Worm (Caenorhabditis elegans) whole organism, L4 larva: ENCODE measurements around the gene str-204.

Experiments used
- F10B5.3 ChIP-seq: sonication (generic microtip); optimal IDR thresholded peaks from 2 replicates; lab custom pipeline; 2016; ENCODE audit warnings: mild to moderate bottlenecking, missing genetic modification characterization, missing compliant biosample characterization
- F44E2.7 ChIP-seq: fragments of 200-800 bp; sonication (Bioruptor generic); IDR thresholded peaks from 2 replicates; pipeline ENCODE4 v2.1.2; 2022; ENCODE audit warnings: missing genetic modification characterization, missing compliant biosample characterization
- Y48G9A.11 ChIP-seq: fragments of 200-800 bp; sonication (Bioruptor generic); IDR thresholded peaks from 2 replicates; pipeline ENCODE4 v1.3.6; 2022; ENCODE audit warnings: missing genetic modification reagents, missing genetic modification characterization, missing compliant biosample characterization
- Y5F2A.4 ChIP-seq: fragments of 200-800 bp; sonication (Bioruptor generic); optimal IDR thresholded peaks from 2 replicates; lab custom pipeline; 2018; ENCODE audit warnings: mild to moderate bottlenecking, missing genetic modification characterization, missing compliant biosample characterization
- Y75B8A.6 ChIP-seq: fragments of 200-800 bp; sonication (Bioruptor generic); IDR thresholded peaks from 2 replicates; pipeline ENCODE4 v1.3.6; 2022; ENCODE audit warnings: missing genetic modification reagents, missing genetic modification characterization, missing compliant biosample characterization
- ZK546.5 ChIP-seq, 2 experiments: sonication (generic microtip); optimal IDR thresholded peaks; 2 replicates each; lab custom pipeline; 2017; ENCODE audit warnings: missing biosample characterization in 2 of 2, missing genetic modification characterization in 2 of 2
- aha-1 ChIP-seq: fragments of 150-350 bp; peaks from one replicate; lab custom pipeline; 2014; ENCODE audit warnings: missing biosample characterization, missing genetic modification characterization
- ama-1 ChIP-seq: fragments of 150-350 bp; optimal IDR thresholded peaks from 2 replicates; lab custom pipeline; 2014; ENCODE audit warnings: inconsistent platforms, mixed read lengths
- attf-4 ChIP-seq: sonication (generic microtip); optimal IDR thresholded peaks from 3 replicates; lab custom pipeline; 2017; ENCODE audit warnings: missing biosample characterization, missing genetic modification characterization
- ceh-32 ChIP-seq: sonication (generic microtip); optimal IDR thresholded peaks from 2 replicates; lab custom pipeline; 2016; ENCODE audit warnings: mild to moderate bottlenecking, missing genetic modification characterization, missing compliant biosample characterization; ENCODE audit not compliant: poor library complexity
- ceh-44 ChIP-seq: fragments of 200-800 bp; sonication (Bioruptor generic); IDR thresholded peaks from 2 replicates; pipeline ENCODE4 v1.3.6; 2022; ENCODE audit warnings: missing genetic modification reagents, missing genetic modification characterization, missing compliant biosample characterization
- ceh-82 ChIP-seq: sonication (generic microtip); optimal IDR thresholded peaks from 2 replicates; lab custom pipeline; 2017; ENCODE audit warnings: missing biosample characterization, missing genetic modification characterization
- daf-19 ChIP-seq: fragments of 200-800 bp; sonication (Bioruptor generic); conservative IDR thresholded peaks from 2 replicates; pipeline ENCODE4 v1.3.6; 2022; ENCODE audit warnings: missing genetic modification characterization, missing compliant biosample characterization
- duxl-1 ChIP-seq: sonication (generic microtip); optimal IDR thresholded peaks from 2 replicates; lab custom pipeline; 2016; ENCODE audit warnings: mild to moderate bottlenecking, missing genetic modification characterization, moderate library complexity, missing compliant biosample characterization; ENCODE audit not compliant: poor library complexity
- dve-1 ChIP-seq: sonication (generic microtip); optimal IDR thresholded peaks from 2 replicates; lab custom pipeline; 2017; ENCODE audit warnings: antibody characterized with exemption, mild to moderate bottlenecking, missing genetic modification characterization, missing compliant biosample characterization; ENCODE audit not compliant: insufficient read depth
- egl-43 ChIP-seq: fragments of 200-800 bp; sonication (Bioruptor generic); IDR thresholded peaks from 2 replicates; pipeline ENCODE4 v1.3.6; 2022; ENCODE audit warnings: missing genetic modification reagents, missing genetic modification characterization, missing compliant biosample characterization
- fos-1 ChIP-seq: fragments of 150-350 bp; optimal IDR thresholded peaks from 2 replicates; lab custom pipeline; 2014; ENCODE audit warnings: missing biosample characterization, missing genetic modification characterization
- hmg-1.1 ChIP-seq: fragments of 200-800 bp; sonication (Bioruptor generic); IDR thresholded peaks from 2 replicates; pipeline ENCODE4 v1.3.6; 2022; ENCODE audit warnings: missing genetic modification reagents, missing genetic modification characterization, missing compliant biosample characterization
- jun-1 ChIP-seq: fragments of 150-350 bp; optimal IDR thresholded peaks from 2 replicates; lab custom pipeline; 2014; ENCODE audit warnings: missing biosample characterization, missing genetic modification reagents, missing genetic modification characterization
- lin-29 ChIP-seq: fragments of 200-800 bp; sonication (Bioruptor generic); IDR thresholded peaks from 2 replicates; pipeline ENCODE4 v1.3.6; 2022; ENCODE audit warnings: missing genetic modification reagents, missing genetic modification characterization, missing compliant biosample characterization
- lin-38 ChIP-seq: fragments of 200-800 bp; sonication (Bioruptor generic); IDR thresholded peaks from 2 replicates; pipeline ENCODE4 v1.3.6; 2022; ENCODE audit warnings: missing genetic modification reagents, missing genetic modification characterization, missing compliant biosample characterization
- madf-5 ChIP-seq, 2 experiments: fragments of 200-800 bp; sonication (Bioruptor generic); IDR thresholded peaks; 2 replicates each; pipeline ENCODE4 v1.3.6; 2022; ENCODE audit warnings: missing compliant biosample characterization in 2 of 2, missing genetic modification characterization in 2 of 2
- mdt-29 ChIP-seq: fragments of 200-800 bp; sonication (Bioruptor generic); IDR thresholded peaks from 2 replicates; pipeline ENCODE4 v1.3.6; 2022; ENCODE audit warnings: missing genetic modification reagents, missing genetic modification characterization, missing compliant biosample characterization
- mes-2 ChIP-seq: sonication (generic microtip); optimal IDR thresholded peaks from 2 replicates; lab custom pipeline; 2016; ENCODE audit warnings: missing genotype, mild to moderate bottlenecking, missing genetic modification characterization, missing compliant biosample characterization; ENCODE audit not compliant: poor library complexity, severe bottlenecking
- mxl-2 ChIP-seq: fragments of 200-800 bp; sonication (Bioruptor generic); conservative IDR thresholded peaks from 2 replicates; pipeline ENCODE4 v1.3.6; 2022; ENCODE audit warnings: missing genetic modification reagents, missing genetic modification characterization, missing compliant biosample characterization
- nhr-10 ChIP-seq: fragments of 150-350 bp; optimal IDR thresholded peaks from 2 replicates; lab custom pipeline; 2014; ENCODE audit warnings: missing biosample characterization, missing genetic modification characterization
- nhr-111 ChIP-seq: fragments of 200-800 bp; sonication (Bioruptor generic); optimal IDR thresholded peaks from 2 replicates; lab custom pipeline; 2018; ENCODE audit warnings: mild to moderate bottlenecking, missing genetic modification characterization, missing compliant biosample characterization
- nhr-48 ChIP-seq: sonication (generic microtip); optimal IDR thresholded peaks from 2 replicates; lab custom pipeline; 2016; ENCODE audit warnings: mild to moderate bottlenecking, missing genetic modification characterization, missing compliant biosample characterization
- nhr-6 ChIP-seq: fragments of 150-350 bp; optimal IDR thresholded peaks from 2 replicates; lab custom pipeline; 2014; ENCODE audit warnings: missing biosample characterization, missing genetic modification characterization
- nhr-76 ChIP-seq: fragments of 150-350 bp; optimal IDR thresholded peaks from 2 replicates; lab custom pipeline; 2014; ENCODE audit warnings: missing biosample characterization, missing genetic modification characterization
- php-3 ChIP-seq: fragments of 200-800 bp; sonication (Bioruptor generic); IDR thresholded peaks from 2 replicates; pipeline ENCODE4 v1.3.6; 2022; ENCODE audit warnings: missing genetic modification reagents, missing genetic modification characterization, missing compliant biosample characterization
- set-16 ChIP-seq: fragments of 200-800 bp; sonication (Bioruptor generic); IDR thresholded peaks from 2 replicates; pipeline ENCODE4 v1.3.6; 2022; ENCODE audit warnings: missing genetic modification reagents, missing genetic modification characterization, missing compliant biosample characterization
- snpc-4 ChIP-seq: fragments of 150-350 bp; optimal IDR thresholded peaks from 2 replicates; lab custom pipeline; 2014; ENCODE audit warnings: missing biosample characterization, missing genetic modification characterization
- spr-3 ChIP-seq: fragments of 200-800 bp; sonication (Bioruptor generic); optimal IDR thresholded peaks from 2 replicates; lab custom pipeline; 2018; ENCODE audit warnings: mild to moderate bottlenecking, missing genetic modification characterization, missing compliant biosample characterization
- tra-1 ChIP-seq: fragments of 200-800 bp; sonication (Bioruptor generic); IDR thresholded peaks from 2 replicates; pipeline ENCODE4 v1.3.6; 2022; ENCODE audit warnings: missing genetic modification reagents, missing genetic modification characterization, missing compliant biosample characterization
- unc-130 ChIP-seq: sonication (generic microtip); optimal IDR thresholded peaks from 2 replicates; lab custom pipeline; 2016; ENCODE audit warnings: missing genetic modification reagents, missing genetic modification characterization, missing compliant biosample characterization
- unc-62 ChIP-seq, 3 experiments: fragments of 150-350 bp in 1 of 3; sonication (generic microtip); optimal IDR thresholded peaks in 2 of 3; peaks in 1 of 3; 1 replicate in 1 of 3; 2 replicates in 2 of 3; lab custom pipeline; 2014 to 2017; ENCODE audit warnings: missing biosample characterization in 3 of 3, missing genetic modification characterization in 3 of 3, missing genetic modification reagents in 3 of 3, missing genotype in 1 of 3
- vab-7 ChIP-seq: fragments of 200-800 bp; sonication (Bioruptor generic); IDR thresholded peaks from 2 replicates; pipeline ENCODE4 v1.3.6; 2022; ENCODE audit warnings: missing genetic modification reagents, missing genetic modification characterization, missing compliant biosample characterization
- zag-1 ChIP-seq: fragments of 150-350 bp; optimal IDR thresholded peaks from 2 replicates; lab custom pipeline; 2014; ENCODE audit warnings: missing biosample characterization, missing genetic modification characterization
- zfp-3 ChIP-seq: fragments of 200-800 bp; sonication (Bioruptor generic); conservative IDR thresholded peaks from 2 replicates; pipeline ENCODE4 v1.3.6; 2022; ENCODE audit warnings: missing genetic modification reagents, missing genetic modification characterization, missing compliant biosample characterization
- zip-2 ChIP-seq: fragments of 150-350 bp; optimal IDR thresholded peaks from 2 replicates; lab custom pipeline; 2014; ENCODE audit warnings: missing biosample characterization, missing genetic modification characterization

Gene str-204

ce11 chrV:7120168-7120567 lies 39.3 kb upstream of the str-204 start, which contains the start of gene srx-34:
TSS of gene srx-34 (minus strand) at chrV:7120268.
- TF ChIP-seq ceh-32 (tag; lab: Kevin White, UChicago) (no peak), zag-1 (tag; lab: Kevin White, UChicago) (no peak), fos-1 (tag; lab: Kevin White, UChicago) (no peak), mxl-2 (GFP tag; lab: Robert Waterston, UW) (no peak)

ce11 chrV:7123188-7123708 lies 36.2 kb upstream of the str-204 start, which contains the start of gene lmd-5:
TSS of gene lmd-5 (plus strand) at chrV:7123658.
- TF ChIP-seq ama-1 (no peak), Y75B8A.6 (GFP tag; lab: Robert Waterston, UW) (no peak), unc-130 (GFP tag; lab: Kevin White, UChicago) (no peak), zip-2 (tag; lab: Kevin White, UChicago) (no peak), F44E2.7 (GFP tag; lab: Robert Waterston, UW) (no peak), spr-3 (no peak), madf-5 (GFP tag; IDR thresholded peaks at IDR 0.05; lab: Robert Waterston, UW) (no peak), aha-1 (tag; lab: Kevin White, UChicago) (peak; percentile 91), unc-62 (GFP tag; optimal IDR thresholded peaks at IDR 0.05 in 1 of 2; lab: Kevin White, UChicago) (peak in 1 of 2 experiments; percentile 67), unc-62 (tag; optimal IDR thresholded peaks at IDR 0.05; lab: Kevin White, UChicago) (no peak), Y5F2A.4 (no peak), php-3 (GFP tag; lab: Robert Waterston, UW) (no peak), vab-7 (GFP tag; lab: Robert Waterston, UW) (no peak), nhr-48 (tag; lab: Kevin White, UChicago) (no peak)

- no peak for TF ChIP-seq daf-19 (GFP tag; lab: Robert Waterston, UW)
- TF ChIP-seq unc-62 (GFP tag; optimal IDR thresholded peaks at IDR 0.05 in 1 of 2; lab: Kevin White, UChicago): peak in 1 of 2 experiments; percentile 96
- no peak for TF ChIP-seq unc-62 (tag; optimal IDR thresholded peaks at IDR 0.05; lab: Kevin White, UChicago)
Measured at ce11 chrV:7123979-7124378, 35.5 kb upstream of the str-204 start.

- TF ChIP-seq nhr-76 (tag; lab: Kevin White, UChicago) (no peak), mes-2 (no peak), set-16 (GFP tag; lab: Robert Waterston, UW) (no peak), lin-29 (GFP tag; lab: Robert Waterston, UW) (no peak), nhr-10 (tag; lab: Kevin White, UChicago) (no peak), Y48G9A.11 (GFP tag; lab: Robert Waterston, UW) (no peak), tra-1 (GFP tag; lab: Robert Waterston, UW) (no peak), zfp-3 (GFP tag; lab: Robert Waterston, UW) (no peak), jun-1 (tag; lab: Kevin White, UChicago) (no peak)
Measured at ce11 chrV:7129460-7129859, 30.0 kb upstream of the str-204 start, which contains the start of gene T01C4.8. TSS of gene T01C4.8 (minus strand) at chrV:7129560.

ce11 chrV:7130974-7131373 lies 28.5 kb upstream of the str-204 start, which contains the start of gene srx-36:
TSS of gene srx-36 (minus strand) at chrV:7131074.
- no peak for TF ChIP-seq mdt-29 (GFP tag; lab: Robert Waterston, UW)
- TF ChIP-seq mxl-2 (GFP tag; lab: Robert Waterston, UW): no peak
- no peak for TF ChIP-seq snpc-4 (tag; lab: Kevin White, UChicago)

ce11 chrV:7132248-7132647 lies 27.2 kb upstream of the str-204 start, which contains the start of gene sre-10:
TSS of gene sre-10 (plus strand) at chrV:7132548.
- TF ChIP-seq ceh-44 (GFP tag; lab: Robert Waterston, UW): no peak
- TF ChIP-seq zfp-3 (GFP tag; lab: Robert Waterston, UW): no peak
- no peak for TF ChIP-seq ZK546.5 (tag; optimal IDR thresholded peaks at IDR 0.05; lab: Kevin White, UChicago)
- no peak for TF ChIP-seq attf-4 (tag; lab: Kevin White, UChicago)
- no peak for TF ChIP-seq nhr-6 (tag; lab: Kevin White, UChicago)
- no peak for TF ChIP-seq hmg-1.1
- TF ChIP-seq duxl-1 (tag; lab: Kevin White, UChicago): no peak
- no peak for TF ChIP-seq F10B5.3
- no peak for TF ChIP-seq dve-1 (tag; lab: Kevin White, UChicago)
- no peak for TF ChIP-seq egl-43 (GFP tag; lab: Robert Waterston, UW)
- TF ChIP-seq mxl-2 (GFP tag; lab: Robert Waterston, UW): no peak
- no peak for TF ChIP-seq ceh-82 (tag; lab: Kevin White, UChicago)
- TF ChIP-seq nhr-111 (GFP tag; lab: Kevin White, UChicago): no peak
- no peak for TF ChIP-seq lin-38 (GFP tag; lab: Robert Waterston, UW)
- TF ChIP-seq ceh-32 (tag; lab: Kevin White, UChicago): no peak
